Fruit fly (Drosophila melanogaster): Measurements from ENCODE around the gene CG7369.
A peak's percentile ranks its signal among the peaks of the same experiment; 100 is the strongest.
"Not testable (repeated sequence)": the region's sequence is repeated elsewhere in the genome, so short reads cannot be mapped to it uniquely, and the experiment has no call there.

CG7369 gene

dm6 chr3L:22741389-22742120 lies at the start of gene CG7369:
TSS of gene CG7369 (plus strand) at chr3L:22741793.
- no peak for TF ChIP-seq ttk (optimal IDR thresholded peaks at IDR 0.05)
- TF ChIP-seq psq (optimal IDR thresholded peaks at IDR 0.05) = no peak
- no peak for TF ChIP-seq Sin3A (optimal IDR thresholded peaks at IDR 0.05)
- no peak for TF ChIP-seq h (optimal IDR thresholded peaks at IDR 0.05)

dm6 chr3L:22692428-22692827 lies 49.2 kb upstream of the CG7369 start, which contains the start of gene CG14454:
TSS of gene CG14454 (minus strand) at chr3L:22692528.
- TF ChIP-seq insv, Myc, ttk (optimal IDR thresholded peaks at IDR 0.05): not testable (repeated sequence)

- TF ChIP-seq ttk (optimal IDR thresholded peaks at IDR 0.05) = no peak
- TF ChIP-seq h (optimal IDR thresholded peaks at IDR 0.05) = no peak
- TF ChIP-seq psq (optimal IDR thresholded peaks at IDR 0.05) = no peak
- TF ChIP-seq Myc (optimal IDR thresholded peaks at IDR 0.05) = no peak
- TF ChIP-seq insv (optimal IDR thresholded peaks at IDR 0.05) = no peak
- TF ChIP-seq Sin3A (optimal IDR thresholded peaks at IDR 0.05) = no peak
These were observed 47.9 kb upstream of the CG7369 start, which contains the start of the genes CG12546 and CG14453 for dm6 chr3L:22693712-22694111. TSS of gene CG12546 (minus strand) at chr3L:22693812. TSS of gene CG14453 (plus strand) at chr3L:22694083.

dm6 chr3L:22695653-22696052 lies 45.9 kb upstream of the CG7369 start, which contains the start of gene CG14452:
TSS of gene CG14452 (plus strand) at chr3L:22695953.
- no peak for TF ChIP-seq insv (optimal IDR thresholded peaks at IDR 0.05)
- no peak for TF ChIP-seq Myc (optimal IDR thresholded peaks at IDR 0.05)
- no peak for TF ChIP-seq Sin3A (optimal IDR thresholded peaks at IDR 0.05)
- no peak for TF ChIP-seq ttk (optimal IDR thresholded peaks at IDR 0.05)
- no peak for TF ChIP-seq psq (optimal IDR thresholded peaks at IDR 0.05)
- TF ChIP-seq h (optimal IDR thresholded peaks at IDR 0.05) = no peak

dm6 chr3L:22696930-22697329 lies 44.7 kb upstream of the CG7369 start, which contains the start of gene CG32453:
TSS of gene CG32453 (plus strand) at chr3L:22697230.
- not testable (repeated sequence) for TF ChIP-seq insv, Sin3A, Myc (optimal IDR thresholded peaks at IDR 0.05)

- TF ChIP-seq Sin3A (optimal IDR thresholded peaks at IDR 0.05) (no peak), insv (optimal IDR thresholded peaks at IDR 0.05) (no peak), Myc (optimal IDR thresholded peaks at IDR 0.05) (no peak), h (optimal IDR thresholded peaks at IDR 0.05) (no peak), psq (optimal IDR thresholded peaks at IDR 0.05) (no peak), ttk (optimal IDR thresholded peaks at IDR 0.05) (no peak)
These were observed 42.5 kb upstream of the CG7369 start, which contains the start of gene CG45116 for dm6 chr3L:22699133-22699532. TSS of gene CG45116 (plus strand) at chr3L:22699433.

- TF ChIP-seq insv (optimal IDR thresholded peaks at IDR 0.05) (no peak), h (optimal IDR thresholded peaks at IDR 0.05) (no peak), psq (optimal IDR thresholded peaks at IDR 0.05) (no peak), Sin3A (optimal IDR thresholded peaks at IDR 0.05) (no peak), Myc (optimal IDR thresholded peaks at IDR 0.05) (no peak)
These were observed 29.7 kb upstream of the CG7369 start, which contains the start of gene CG11370 for dm6 chr3L:22711855-22712254. TSS of gene CG11370 (plus strand) at chr3L:22712155.

- TF ChIP-seq psq (optimal IDR thresholded peaks at IDR 0.05) = no peak
- TF ChIP-seq insv (optimal IDR thresholded peaks at IDR 0.05) = no peak
- TF ChIP-seq ttk (optimal IDR thresholded peaks at IDR 0.05) = no peak
- no peak for TF ChIP-seq Myc (optimal IDR thresholded peaks at IDR 0.05)
- no peak for TF ChIP-seq Sin3A (optimal IDR thresholded peaks at IDR 0.05)
- TF ChIP-seq h (optimal IDR thresholded peaks at IDR 0.05) = no peak
These were observed 28.0 kb upstream of the CG7369 start for dm6 chr3L:22713605-22714004.

- TF ChIP-seq psq (optimal IDR thresholded peaks at IDR 0.05) (peak; percentile 77), h (optimal IDR thresholded peaks at IDR 0.05) (no peak)
These were observed 24.3 kb upstream of the CG7369 start, which contains the start of the genes ArfGAP3 and CG32452 for dm6 chr3L:22717137-22717767. TSS of gene ArfGAP3 (minus strand) at chr3L:22717577. TSS of gene CG32452 (plus strand) at chr3L:22717728.

dm6 chr3L:22720694-22721270 lies 20.8 kb upstream of the CG7369 start, which contains the start of gene mael:
TSS of gene mael (plus strand) at chr3L:22721203.
- TF ChIP-seq h, psq, insv (optimal IDR thresholded peaks at IDR 0.05): not testable (repeated sequence)

- TF ChIP-seq Sin3A (optimal IDR thresholded peaks at IDR 0.05) (no peak), psq (optimal IDR thresholded peaks at IDR 0.05) (no peak), insv (optimal IDR thresholded peaks at IDR 0.05) (no peak), Myc (optimal IDR thresholded peaks at IDR 0.05) (no peak), ttk (optimal IDR thresholded peaks at IDR 0.05) (no peak), h (optimal IDR thresholded peaks at IDR 0.05) (no peak)
These were observed 19.6 kb upstream of the CG7369 start, which contains the start of gene CG14451 for dm6 chr3L:22721991-22722390. TSS of gene CG14451 (minus strand) at chr3L:22722091.
